Fruit fly (Drosophila melanogaster): ENCODE measurements around the gene Pten.

The Pten gene

dm6 chr2L:10260750-10261493 is at the start of gene Pten (continued):
- TF ChIP-seq CG18764 (GFP tag; optimal IDR thresholded peaks at IDR 0.05) (peak; percentile 100), CG10147 (GFP tag; optimal IDR thresholded peaks at IDR 0.05) (peak; percentile 38), Optix (GFP tag; IDR thresholded peaks at IDR 0.05) (no peak), CG18619 (GFP tag; optimal IDR thresholded peaks at IDR 0.05) (no peak), org-1 (GFP tag; optimal IDR thresholded peaks at IDR 0.05) (no peak), Hmx (GFP tag; optimal IDR thresholded peaks at IDR 0.05) (peak; percentile 41), CG6254 (GFP tag; optimal IDR thresholded peaks at IDR 0.05) (peak; percentile 100), dpn (GFP tag; optimal IDR thresholded peaks at IDR 0.05) (peak; percentile 63 to 76), CG7786 (GFP tag; optimal IDR thresholded peaks at IDR 0.05) (peak; percentile 48), Xbp1 (GFP tag; optimal IDR thresholded peaks at IDR 0.05) (peak; percentile 56), CG4328 (GFP tag; optimal IDR thresholded peaks at IDR 0.05) (peak; percentile 45), tio (GFP tag; optimal IDR thresholded peaks at IDR 0.05) (no peak), lov (optimal IDR thresholded peaks at IDR 0.05) (no peak), lov (GFP tag; IDR thresholded peaks at IDR 0.05) (no peak), Chrac-16 (GFP tag; optimal IDR thresholded peaks at IDR 0.05) (peak; percentile 68), tin (GFP tag; optimal IDR thresholded peaks at IDR 0.05) (peak; percentile 50), mld (GFP tag; IDR thresholded peaks at IDR 0.05; ENCODE audit: partially characterized antibody) (peak; percentile 80; the same call in 2 of the 3 replicates), pb (GFP tag; optimal IDR thresholded peaks at IDR 0.05) (peak; percentile 31), CG17359 (tag; optimal IDR thresholded peaks at IDR 0.05) (peak; percentile 80), ssp (GFP tag; IDR thresholded peaks at IDR 0.05) (peak; percentile 81), ranshi (GFP tag; IDR thresholded peaks at IDR 0.05) (no peak), Dbx (GFP tag; IDR thresholded peaks at IDR 0.05) (peak; percentile 76; the same call in 2 of the 3 replicates), phol (tag; optimal IDR thresholded peaks at IDR 0.05) (peak; percentile 85), Ets97D (GFP tag; optimal IDR thresholded peaks at IDR 0.05) (peak; percentile 69), CG7271 (tag; optimal IDR thresholded peaks at IDR 0.05) (peak; percentile 16), lab (GFP tag; optimal IDR thresholded peaks at IDR 0.05) (no peak), Ravus (GFP tag; IDR thresholded peaks at IDR 0.05) (no peak; the same call in 1 of the 2 replicates), CG12236 (GFP tag; optimal IDR thresholded peaks at IDR 0.05) (no peak), HLH54F (GFP tag; optimal IDR thresholded peaks at IDR 0.05) (peak; percentile 51), CrebB (tag; optimal IDR thresholded peaks at IDR 0.05) (no peak), ham (GFP tag; IDR thresholded peaks at IDR 0.05) (no peak), CG11696 (GFP tag; IDR thresholded peaks at IDR 0.05) (0 out of 2 replicates have a peak, but pooled peaks have one; percentile 33), CG2199 (GFP tag; IDR thresholded peaks at IDR 0.05) (no peak), CG32532 (GFP tag; IDR thresholded peaks at IDR 0.05) (peak; percentile 62; the same call in 1 of the 2 replicates), Hmr (GFP tag; optimal IDR thresholded peaks at IDR 0.05) (no peak), CG4617 (GFP tag; optimal IDR thresholded peaks at IDR 0.05; ENCODE audit: borderline replicate concordance) (peak; percentile 70), fd3F (GFP tag; optimal IDR thresholded peaks at IDR 0.05) (peak; percentile 42), Poxn (GFP tag; IDR thresholded peaks at IDR 0.05) (no peak), NFAT (GFP tag; IDR thresholded peaks at IDR 0.05) (no peak), CG3407 (GFP tag; optimal IDR thresholded peaks at IDR 0.05) (no peak), z (GFP tag; IDR thresholded peaks at IDR 0.05) (no peak), NC2β (GFP tag; optimal IDR thresholded peaks at IDR 0.05) (peak; percentile 57), Sry-δ (GFP tag; optimal IDR thresholded peaks at IDR 0.05) (peak; percentile 79), Nf-YC (tag; optimal IDR thresholded peaks at IDR 0.05) (peak; percentile 54), B-H2 (GFP tag; optimal IDR thresholded peaks at IDR 0.05) (peak; percentile 30), ERR (GFP tag; optimal IDR thresholded peaks at IDR 0.05) (peak; percentile 9), dysf (GFP tag; IDR thresholded peaks at IDR 0.05) (no peak; the same call in 2 of the 3 replicates), ash1 (GFP tag; optimal IDR thresholded peaks at IDR 0.05) (no peak), CG16779 (GFP tag; IDR thresholded peaks at IDR 0.05) (no peak), CG10431 (GFP tag; optimal IDR thresholded peaks at IDR 0.05) (peak; percentile 26)
